Worm (Caenorhabditis elegans): Measurements from ENCODE around the gene tbb-1.

Gene tbb-1

DNA sequence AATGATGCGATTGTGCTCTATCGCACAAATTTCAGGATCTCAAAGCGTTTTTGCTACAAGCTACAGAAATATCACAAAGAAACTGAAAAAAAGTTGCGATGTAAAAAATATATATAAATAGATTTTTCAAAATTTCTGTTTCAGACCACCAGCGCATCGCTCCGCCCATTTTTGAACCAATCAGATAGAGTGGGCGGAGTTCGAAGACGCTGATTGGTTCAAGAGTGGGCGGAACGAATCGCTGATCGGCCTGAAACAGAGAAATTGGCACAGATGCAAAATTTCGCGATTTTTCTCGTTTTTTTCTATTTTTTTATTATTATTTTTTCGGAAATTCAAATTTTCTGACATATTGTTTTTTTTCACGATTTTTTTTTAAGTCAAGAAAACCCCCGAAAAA lies 39.4 kb downstream of the tbb-1 start:
- TF ChIP-seq tra-4 (tag; optimal IDR thresholded peaks at IDR 0.05) (no peak), F13C5.2 (tag; optimal IDR thresholded peaks at IDR 0.05) (no peak), hnd-1 (tag; optimal IDR thresholded peaks at IDR 0.05) (no peak), ceh-13 (GFP tag; optimal IDR thresholded peaks at IDR 0.05) (no peak), ama-1 (optimal IDR thresholded peaks at IDR 0.05) (no peak), aly-1 (tag; optimal IDR thresholded peaks at IDR 0.05) (no peak), sea-1 (GFP tag; conservative IDR thresholded peaks at IDR 0.05) (no peak), pes-1 (GFP tag; IDR thresholded peaks at IDR 0.05) (no peak), scrt-1 (GFP tag; IDR thresholded peaks at IDR 0.05) (no peak), hmbx-1 (tag; optimal IDR thresholded peaks at IDR 0.05) (no peak)

DNA sequence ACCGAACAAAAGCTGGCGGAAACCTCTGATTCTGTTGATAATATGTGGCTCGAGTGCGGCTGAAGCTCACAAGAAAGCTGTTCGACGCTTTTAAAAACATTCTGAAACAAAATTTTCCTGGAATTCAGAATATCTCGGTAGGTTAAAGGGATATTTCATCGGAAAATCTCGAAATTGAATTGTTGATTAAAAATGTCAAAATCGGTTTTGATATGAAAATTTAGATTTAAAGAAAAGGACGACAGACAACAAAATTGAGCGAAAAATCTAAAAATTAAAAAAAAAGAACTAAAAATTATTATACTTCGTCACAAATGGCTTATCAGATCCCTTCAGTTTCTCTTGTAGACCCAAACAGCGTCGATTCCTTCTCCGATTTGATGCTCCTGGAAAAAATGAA lies 41.8 kb downstream of the tbb-1 start, which contains the start of gene Y39A1A.20:
Gene Y39A1A.20, minus strand, starts transcription at position 101 of the 400 bp plus-strand sequence.
- no peak for TF ChIP-seq scrt-1 (GFP tag; IDR thresholded peaks at IDR 0.05)

ce11 chrIII:10694294-10694693 lies 47.9 kb downstream of the tbb-1 start, which contains the start of the genes Y39A1A.18 and fmo-3:
Y39A1A.18 (minus strand) TSS chrIII:10694485.
fmo-3 (plus strand) TSS chrIII:10694681.
- TF ChIP-seq ceh-13 (GFP tag; optimal IDR thresholded peaks at IDR 0.05) (no peak), aly-1 (tag; optimal IDR thresholded peaks at IDR 0.05) (no peak), tbx-37 (GFP tag; conservative IDR thresholded peaks at IDR 0.05) (no peak), sea-1 (GFP tag; conservative IDR thresholded peaks at IDR 0.05) (no peak), hmbx-1 (tag; optimal IDR thresholded peaks at IDR 0.05) (no peak), hmg-4 (GFP tag; optimal IDR thresholded peaks at IDR 0.05) (no peak), pes-1 (GFP tag; IDR thresholded peaks at IDR 0.05) (no peak), ama-1 (optimal IDR thresholded peaks at IDR 0.05) (no peak), tbx-11 (GFP tag; IDR thresholded peaks at IDR 0.05) (no peak)

DNA sequence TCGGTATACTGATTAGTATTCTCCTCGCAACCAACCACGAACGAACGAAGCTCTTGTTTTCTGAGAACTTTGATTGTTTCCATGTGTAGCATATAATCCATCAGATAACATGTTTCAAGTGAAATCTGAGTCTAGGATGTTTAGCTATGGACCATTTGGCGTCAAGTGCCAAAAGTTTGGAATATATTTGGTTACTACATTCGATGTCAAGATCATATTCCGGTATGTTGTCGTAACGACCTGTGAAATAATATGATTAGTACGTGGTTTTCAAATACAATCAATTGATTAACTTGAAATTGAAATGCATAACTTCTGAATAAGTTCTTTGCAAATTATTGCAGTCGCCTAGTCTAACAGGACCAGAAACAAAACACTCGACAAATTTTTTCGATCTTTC lies 51.2 kb downstream of the tbb-1 start, which contains the start of gene Y39A1A.17:
Gene Y39A1A.17, minus strand, starts transcription at position 101 of the 400 bp plus-strand sequence.
- TF ChIP-seq tbx-11 (GFP tag; IDR thresholded peaks at IDR 0.05): no peak
- TF ChIP-seq hmg-4 (GFP tag; optimal IDR thresholded peaks at IDR 0.05): no peak
- TF ChIP-seq aly-1 (tag; optimal IDR thresholded peaks at IDR 0.05): no peak
- TF ChIP-seq ceh-13 (GFP tag; optimal IDR thresholded peaks at IDR 0.05): no peak
- no peak for TF ChIP-seq ets-7 (tag; optimal IDR thresholded peaks at IDR 0.05)
- TF ChIP-seq flt-1 (GFP tag; IDR thresholded peaks at IDR 0.05): no peak
- TF ChIP-seq tra-4 (tag; optimal IDR thresholded peaks at IDR 0.05): no peak
- TF ChIP-seq sea-1 (GFP tag; conservative IDR thresholded peaks at IDR 0.05): no peak
- TF ChIP-seq ama-1 (optimal IDR thresholded peaks at IDR 0.05): no peak
- no peak for TF ChIP-seq scrt-1 (GFP tag; IDR thresholded peaks at IDR 0.05)
- TF ChIP-seq B0310.2 (tag; optimal IDR thresholded peaks at IDR 0.05): no peak
- no peak for TF ChIP-seq hmbx-1 (tag; optimal IDR thresholded peaks at IDR 0.05)
- no peak for TF ChIP-seq hnd-1 (tag; optimal IDR thresholded peaks at IDR 0.05)
- TF ChIP-seq F13C5.2 (tag; optimal IDR thresholded peaks at IDR 0.05): no peak
- no peak for TF ChIP-seq ceh-36 (tag; optimal IDR thresholded peaks at IDR 0.05)
- no peak for TF ChIP-seq pes-1 (GFP tag; IDR thresholded peaks at IDR 0.05)
- no peak for TF ChIP-seq tbx-37 (GFP tag; conservative IDR thresholded peaks at IDR 0.05)

All from whole organism, early embryonic.